Fruit fly (Drosophila melanogaster) whole organism, embryonic: ENCODE results near the gene RAF2.

ENCODE experiments used
- Aef1 ChIP-seq: fragments of 200-800 bp; sonication (Bioruptor generic); IDR thresholded peaks from 3 replicates; pipeline ENCODE4 v1.3.6; 2022; ENCODE audit warnings: missing biosample characterization, missing genetic modification characterization
- CG10147 ChIP-seq: fragments of 200-800 bp; sonication (Bioruptor generic); optimal IDR thresholded peaks from 2 replicates; lab custom pipeline; 2019; ENCODE audit warnings: missing biosample characterization, mild to moderate bottlenecking, missing genetic modification characterization, moderate library complexity
- CG11093 ChIP-seq: fragments of 200-800 bp; sonication (Bioruptor generic); IDR thresholded peaks from 3 replicates; pipeline ENCODE4 v1.3.6; 2022; ENCODE audit warnings: missing biosample characterization, missing genetic modification characterization
- CG12769 ChIP-seq: fragments of 200-800 bp; sonication (Bioruptor generic); optimal IDR thresholded peaks from 2 replicates; lab custom pipeline; 2019; ENCODE audit warnings: missing biosample characterization, mild to moderate bottlenecking, missing genetic modification characterization, moderate library complexity
- CG14860 ChIP-seq: fragments of 200-800 bp; sonication (Bioruptor generic); IDR thresholded peaks from 3 replicates; pipeline ENCODE4 v1.3.6; 2022; ENCODE audit warnings: missing biosample characterization, missing genetic modification characterization; ENCODE audit not compliant: partially characterized antibody
- CG15696 ChIP-seq: fragments of 200-800 bp; sonication (Bioruptor generic); optimal IDR thresholded peaks from 2 replicates; lab custom pipeline; 2019; ENCODE audit warnings: missing biosample characterization, mild to moderate bottlenecking, missing genetic modification characterization, moderate library complexity
- CG17328 ChIP-seq: fragments of 200-800 bp; sonication (Bioruptor generic); IDR thresholded peaks from 2 replicates; pipeline ENCODE4 v1.3.6; 2022; ENCODE audit warnings: missing biosample characterization, missing genetic modification characterization
- CG17359 ChIP-seq: fragments of 200-800 bp; sonication (Bioruptor generic); optimal IDR thresholded peaks from 3 replicates; lab custom pipeline; 2018; ENCODE audit warnings: missing biosample characterization, mild to moderate bottlenecking, missing genetic modification characterization, moderate library complexity
- CG17568 ChIP-seq: fragments of 200-800 bp; sonication (Bioruptor generic); optimal IDR thresholded peaks from 2 replicates; lab custom pipeline; 2018; ENCODE audit warnings: missing biosample characterization, mild to moderate bottlenecking, missing genetic modification characterization, moderate library complexity
- CG2678 ChIP-seq: fragments of 200-800 bp; sonication (Bioruptor generic); optimal IDR thresholded peaks from 3 replicates; lab custom pipeline; 2019; ENCODE audit warnings: missing biosample characterization, mild to moderate bottlenecking, missing genetic modification characterization, moderate library complexity
- CG30403 ChIP-seq: fragments of 200-800 bp; sonication (Bioruptor generic); optimal IDR thresholded peaks from 3 replicates; lab custom pipeline; 2016; ENCODE audit warnings: missing biosample characterization, missing genetic modification characterization
- CG30431 ChIP-seq: fragments of 200-800 bp; sonication (Bioruptor generic); optimal IDR thresholded peaks from 2 replicates; lab custom pipeline; 2017; ENCODE audit warnings: missing biosample characterization, missing genetic modification characterization
- CG31224 ChIP-seq: fragments of 200-800 bp; sonication (Bioruptor generic); IDR thresholded peaks from 2 replicates; pipeline ENCODE4 v1.3.6; 2022; ENCODE audit warnings: missing biosample characterization, missing genetic modification characterization
- CG32532 ChIP-seq: fragments of 200-800 bp; sonication (Bioruptor generic); IDR thresholded peaks from 2 replicates; pipeline ENCODE4 v1.3.6; 2022; ENCODE audit warnings: missing biosample characterization, missing genetic modification characterization
- CG34224 ChIP-seq: fragments of 200-800 bp; sonication (Bioruptor generic); IDR thresholded peaks from 3 replicates; pipeline ENCODE4 v1.3.6; 2022; ENCODE audit warnings: missing biosample characterization, missing genetic modification characterization; ENCODE audit not compliant: partially characterized antibody
- CG3726 ChIP-seq: fragments of 200-800 bp; sonication (Bioruptor generic); IDR thresholded peaks from 3 replicates; pipeline ENCODE4, ENCODE4 v1.3.6; 2022; ENCODE audit warnings: missing biosample characterization, missing genetic modification characterization
- CG7556 ChIP-seq: fragments of 200-800 bp; sonication (Bioruptor generic); optimal IDR thresholded peaks from 2 replicates; lab custom pipeline; 2017; ENCODE audit warnings: missing biosample characterization, mild to moderate bottlenecking, missing genetic modification characterization
- CG7786 ChIP-seq: fragments of 200-800 bp; sonication (Bioruptor generic); optimal IDR thresholded peaks from 2 replicates; lab custom pipeline; 2016; ENCODE audit warnings: missing biosample characterization, missing genetic modification characterization
- CG7963 ChIP-seq: fragments of 200-800 bp; sonication (Bioruptor generic); IDR thresholded peaks from 3 replicates; pipeline ENCODE4 v1.3.6; 2022; ENCODE audit warnings: missing biosample characterization, missing genetic modification characterization; ENCODE audit not compliant: partially characterized antibody
- CG8478 ChIP-seq: fragments of >200 bp; optimal IDR thresholded peaks from 2 replicates; lab custom pipeline; 2018
- Camta ChIP-seq: fragments of 200-800 bp; sonication (Bioruptor generic); optimal IDR thresholded peaks from 2 replicates; lab custom pipeline; 2016; ENCODE audit warnings: missing biosample characterization, missing genetic modification characterization
- CrebB ChIP-seq: fragments of 200-800 bp; sonication (Bioruptor generic); optimal IDR thresholded peaks from 3 replicates; lab custom pipeline; 2018; ENCODE audit warnings: missing biosample characterization, mild to moderate bottlenecking, missing genetic modification characterization
- Dip3 ChIP-seq: fragments of 200-800 bp; sonication (Bioruptor generic); optimal IDR thresholded peaks from 3 replicates; lab custom pipeline; 2016; ENCODE audit warnings: missing biosample characterization, missing genetic modification characterization
- Drgx ChIP-seq: fragments of 200-800 bp; sonication (Bioruptor generic); IDR thresholded peaks from 2 replicates; pipeline ENCODE4 v1.3.6; 2022; ENCODE audit warnings: missing biosample characterization, missing genetic modification characterization
- H15 ChIP-seq: fragments of 200-800 bp; sonication (Bioruptor generic); IDR thresholded peaks from 3 replicates; pipeline ENCODE4 v1.3.6; 2022; ENCODE audit warnings: missing biosample characterization, missing genetic modification characterization
- Hr39 ChIP-seq: fragments of >200 bp; optimal IDR thresholded peaks from 2 replicates; lab custom pipeline; 2017
- Hsf ChIP-seq: fragments of 200-800 bp; sonication (Bioruptor generic); optimal IDR thresholded peaks from 3 replicates; lab custom pipeline; 2016; ENCODE audit warnings: missing biosample characterization, missing genetic modification characterization
- Lpt ChIP-seq: fragments of >200 bp; optimal IDR thresholded peaks from 2 replicates; lab custom pipeline; 2018; ENCODE audit warnings: missing biosample characterization, missing genetic modification characterization
- MBD-R2 ChIP-seq: fragments of 200-800 bp; sonication (Bioruptor generic); IDR thresholded peaks from 2 replicates; pipeline ENCODE4 v1.3.6; 2022; ENCODE audit warnings: missing biosample characterization, missing genetic modification characterization
- Max ChIP-seq: fragments of 200-800 bp; sonication (Bioruptor generic); optimal IDR thresholded peaks from 2 replicates; lab custom pipeline; 2016; ENCODE audit warnings: missing biosample characterization, mild to moderate bottlenecking, missing genetic modification characterization
- Meics ChIP-seq: fragments of 200-800 bp; sonication (Bioruptor generic); optimal IDR thresholded peaks from 2 replicates; lab custom pipeline; 2017; ENCODE audit warnings: missing biosample characterization, mild to moderate bottlenecking, missing genetic modification characterization
- NFAT ChIP-seq: fragments of 200-800 bp; sonication (Bioruptor generic); IDR thresholded peaks from 2 replicates; pipeline ENCODE4 v1.3.6; 2022; ENCODE audit warnings: missing biosample characterization, missing genetic modification characterization
- Oaz ChIP-seq: fragments of 200-800 bp; sonication (Bioruptor generic); IDR thresholded peaks from 2 replicates; pipeline ENCODE4 v1.3.6; 2022; ENCODE audit warnings: missing biosample characterization, missing genetic modification characterization
- Scr ChIP-seq: fragments of 200-800 bp; sonication (Bioruptor generic); IDR thresholded peaks from 2 replicates; pipeline ENCODE4 v1.3.6; 2022; ENCODE audit warnings: missing biosample characterization, missing genetic modification characterization; ENCODE audit not compliant: partially characterized antibody
- Ssrp ChIP-seq: fragments of 200-800 bp; sonication (Bioruptor generic); optimal IDR thresholded peaks from 2 replicates; lab custom pipeline; 2018; ENCODE audit warnings: missing biosample characterization, mild to moderate bottlenecking, missing genetic modification characterization, moderate library complexity
- bbx ChIP-seq: fragments of 200-800 bp; sonication (Bioruptor generic); IDR thresholded peaks from 2 replicates; pipeline ENCODE4 v1.3.6; 2022; ENCODE audit warnings: missing biosample characterization, missing genetic modification characterization; ENCODE audit not compliant: partially characterized antibody
- da ChIP-seq: fragments of 200-800 bp; sonication (Bioruptor generic); optimal IDR thresholded peaks from 2 replicates; lab custom pipeline; 2016; ENCODE audit warnings: missing biosample characterization, missing genetic modification characterization
- dmrt99B ChIP-seq: fragments of 200-800 bp; sonication (Bioruptor generic); optimal IDR thresholded peaks from 2 replicates; lab custom pipeline; 2018; ENCODE audit warnings: missing biosample characterization, mild to moderate bottlenecking, missing genetic modification characterization, moderate library complexity
- gt ChIP-seq: fragments of 200-800 bp; sonication (Bioruptor generic); IDR thresholded peaks from 2 replicates; pipeline ENCODE4 v1.3.6; 2022; ENCODE audit warnings: missing biosample characterization, missing genetic modification characterization
- her ChIP-seq: fragments of 200-800 bp; sonication (Bioruptor generic); optimal IDR thresholded peaks from 2 replicates; lab custom pipeline; 2016; ENCODE audit warnings: missing biosample characterization, missing genetic modification characterization
- ken ChIP-seq: fragments of 200-800 bp; sonication (Bioruptor generic); IDR thresholded peaks from 3 replicates; pipeline ENCODE4 v1.3.6; 2022; ENCODE audit warnings: missing biosample characterization, missing genetic modification characterization
- knrl ChIP-seq: fragments of 200-800 bp; sonication (Bioruptor generic); IDR thresholded peaks from 3 replicates; pipeline ENCODE4 v1.3.6; 2022; ENCODE audit warnings: missing biosample characterization, missing genetic modification characterization; ENCODE audit not compliant: partially characterized antibody
- lilli ChIP-seq: fragments of 200-800 bp; sonication (Bioruptor generic); optimal IDR thresholded peaks from 3 replicates; lab custom pipeline; 2016; ENCODE audit warnings: missing biosample characterization, missing genetic modification characterization
- lov ChIP-seq, 2 experiments: fragments of 200-800 bp in 1 of 2; fragments of >200 bp in 1 of 2; sonication (Bioruptor generic) in 1 of 2; IDR thresholded peaks in 1 of 2; optimal IDR thresholded peaks in 1 of 2; 2 replicates in 1 of 2; 3 replicates in 1 of 2; pipeline versions ENCODE4 v1.3.6 to Lab custom; 2017 to 2022; ENCODE audit warnings: missing biosample characterization in 1 of 2, missing genetic modification characterization in 1 of 2
- nerfin-1 ChIP-seq: fragments of 200-800 bp; sonication (Bioruptor generic); optimal IDR thresholded peaks from 3 replicates; lab custom pipeline; 2019; ENCODE audit warnings: missing biosample characterization, mild to moderate bottlenecking, missing genetic modification characterization, moderate library complexity
- pan ChIP-seq, 4 experiments: fragments of >200 bp in 3 of 4; fragments of 200-800 bp in 1 of 4; sonication (Bioruptor generic) in 1 of 4; optimal IDR thresholded peaks in 3 of 4; IDR thresholded peaks in 1 of 4; 2 replicates each; pipeline versions ENCODE4 v1.3.6 to Lab custom; 2017 to 2022; ENCODE audit warnings: missing biosample characterization in 2 of 4, missing genetic modification characterization in 2 of 4, mixed read lengths in 1 of 4
- psq ChIP-seq: fragments of 200-800 bp; sonication (Bioruptor generic); optimal IDR thresholded peaks from 2 replicates; lab custom pipeline; 2017; ENCODE audit warnings: missing biosample characterization, missing genetic modification characterization
- sima ChIP-seq: fragments of 200-800 bp; sonication (Bioruptor generic); optimal IDR thresholded peaks from 2 replicates; lab custom pipeline; 2016; ENCODE audit warnings: missing biosample characterization, missing genetic modification characterization
- trh ChIP-seq: fragments of 200-800 bp; sonication (Bioruptor generic); optimal IDR thresholded peaks from 2 replicates; lab custom pipeline; 2016; ENCODE audit warnings: missing biosample characterization, missing genetic modification characterization
- unc-4 ChIP-seq: fragments of 200-800 bp; sonication (Bioruptor generic); IDR thresholded peaks from 2 replicates; pipeline ENCODE4 v1.3.6; 2022; ENCODE audit warnings: missing biosample characterization, missing genetic modification characterization; ENCODE audit not compliant: partially characterized antibody
- zfh1 ChIP-seq: fragments of 200-800 bp; sonication (Bioruptor generic); IDR thresholded peaks from 3 replicates; pipeline ENCODE4 v1.3.6; 2022; ENCODE audit warnings: missing biosample characterization, missing genetic modification characterization

Gene RAF2

dm6 chr3L:16411566-16411965, 25.4 kb downstream of the RAF2 start, which contains the start of gene fax (continued):
- TF ChIP-seq her (GFP tag; lab: Kevin White, UChicago): peak; percentile 56
- peak; percentile 45 for TF ChIP-seq nerfin-1 (tag; lab: Kevin White, UChicago)
- no peak for TF ChIP-seq Oaz (GFP tag; lab: Robert Waterston, UW)
- peak; percentile 13; the same call in 1 of the 3 replicates for TF ChIP-seq zfh1 (GFP tag; lab: Robert Waterston, UW)
- TF ChIP-seq Drgx (GFP tag; lab: Robert Waterston, UW): peak; percentile 40
- TF ChIP-seq CG15696: no peak
- TF ChIP-seq CG11093 (GFP tag; lab: Robert Waterston, UW): no peak
- no peak for TF ChIP-seq CG7963 (GFP tag; lab: Robert Waterston, UW)
- TF ChIP-seq CG17568 (GFP tag; lab: Kevin White, UChicago): no peak
- no peak for TF ChIP-seq Lpt (GFP tag; lab: Kevin White, UChicago)
- TF ChIP-seq CG17328 (GFP tag; lab: Robert Waterston, UW): peak; percentile 35; the same call in 1 of the 2 replicates
- TF ChIP-seq NFAT (GFP tag; lab: Robert Waterston, UW): no peak
- no peak for TF ChIP-seq trh (GFP tag; lab: Kevin White, UChicago)
- TF ChIP-seq psq (GFP tag; lab: Kevin White, UChicago): no peak
- TF ChIP-seq Meics (GFP tag; lab: Kevin White, UChicago): no peak
- TF ChIP-seq knrl (GFP tag; lab: Robert Waterston, UW): no peak
- TF ChIP-seq gt (GFP tag; lab: Robert Waterston, UW): no peak
- TF ChIP-seq CG7556 (GFP tag; lab: Kevin White, UChicago): no peak
- TF ChIP-seq Hr39: no peak
- TF ChIP-seq CrebB: peak; percentile 36
- TF ChIP-seq CG30431 (GFP tag; lab: Kevin White, UChicago): no peak
- no peak for TF ChIP-seq Dip3 (GFP tag; lab: Kevin White, UChicago)
- TF ChIP-seq Hsf (GFP tag; lab: Kevin White, UChicago): no peak
- TF ChIP-seq Camta (GFP tag; lab: Kevin White, UChicago): no peak
- TF ChIP-seq Ssrp: no peak
- no peak for TF ChIP-seq unc-4 (GFP tag; lab: Robert Waterston, UW)
- TF ChIP-seq lov (optimal IDR thresholded peaks at IDR 0.05; lab: Kevin White, UChicago): no peak
- TF ChIP-seq lov (GFP tag; IDR thresholded peaks at IDR 0.05; lab: Robert Waterston, UW): no peak; the same call in 2 of the 3 replicates
- peak; percentile 45; the same call in 1 of the 2 replicates for TF ChIP-seq MBD-R2 (GFP tag; lab: Robert Waterston, UW)
- no peak for TF ChIP-seq sima (GFP tag; lab: Kevin White, UChicago)
- no peak for TF ChIP-seq CG7786 (GFP tag; lab: Kevin White, UChicago)
- TF ChIP-seq CG30403 (GFP tag; lab: Kevin White, UChicago): no peak
- TF ChIP-seq CG32532 (GFP tag; lab: Robert Waterston, UW): peak; percentile 29; the same call in 1 of the 2 replicates
- no peak for TF ChIP-seq Aef1
- TF ChIP-seq CG8478: no peak
- no peak for TF ChIP-seq dmrt99B (tag; lab: Kevin White, UChicago)
- TF ChIP-seq CG3726: no peak
- no peak for TF ChIP-seq CG14860 (GFP tag; lab: Robert Waterston, UW)
- TF ChIP-seq CG31224 (GFP tag; lab: Robert Waterston, UW): no peak
- TF ChIP-seq CG17359 (tag; lab: Kevin White, UChicago): no peak
- no peak for TF ChIP-seq ken
- TF ChIP-seq Scr: no peak
- no peak for TF ChIP-seq Max (GFP tag; lab: Kevin White, UChicago)
- TF ChIP-seq bbx (GFP tag; lab: Robert Waterston, UW): peak; percentile 55
- no peak for TF ChIP-seq CG12769
- no peak for TF ChIP-seq da (GFP tag; lab: Kevin White, UChicago)
- TF ChIP-seq H15 (GFP tag; lab: Robert Waterston, UW): no peak
- TF ChIP-seq lilli (GFP tag; lab: Kevin White, UChicago): peak; percentile 4
- no peak for TF ChIP-seq pan (optimal IDR thresholded peaks at IDR 0.05; lab: Kevin White, UChicago)
- TF ChIP-seq pan (GFP tag; optimal IDR thresholded peaks at IDR 0.05 in 1 of 2, IDR thresholded peaks at IDR 0.05 in 1 of 2): no peak
- no peak for TF ChIP-seq CG10147
- TF ChIP-seq CG2678: peak; percentile 4
- TF ChIP-seq CG34224: peak; percentile 61
